Fruit fly (Drosophila melanogaster): ENCODE results near the gene CG8534.
A peak's percentile ranks its signal among the peaks of the same experiment; 100 is the strongest.

CG8534 gene

dm6 chr3R:9767620-9768592, 44.6 kb upstream of the CG8534 start, which contains the start of gene Naa80 (continued):
- no peak for TF ChIP-seq z (GFP tag; IDR thresholded peaks at IDR 0.05)
- TF ChIP-seq Oli (tag; optimal IDR thresholded peaks at IDR 0.05), result no peak
- no peak for TF ChIP-seq ab (GFP tag; optimal IDR thresholded peaks at IDR 0.05)
- no peak for TF ChIP-seq sima (GFP tag; optimal IDR thresholded peaks at IDR 0.05)
- peak; percentile 36 for TF ChIP-seq CG12104 (GFP tag; optimal IDR thresholded peaks at IDR 0.05)
- peak; percentile 82 for TF ChIP-seq ERR (GFP tag; optimal IDR thresholded peaks at IDR 0.05)
- peak; percentile 87 for TF ChIP-seq Ets97D (GFP tag; optimal IDR thresholded peaks at IDR 0.05)
- peak; percentile 37 for TF ChIP-seq CTCF (GFP tag; optimal IDR thresholded peaks at IDR 0.05)
- peak; percentile 44 for TF ChIP-seq az2 (GFP tag; optimal IDR thresholded peaks at IDR 0.05)
- TF ChIP-seq CG17186 (GFP tag; optimal IDR thresholded peaks at IDR 0.05), result peak; percentile 64
- TF ChIP-seq Hr3 (GFP tag; optimal IDR thresholded peaks at IDR 0.05), result peak; percentile 54
- peak; percentile 49 for TF ChIP-seq exex (tag; optimal IDR thresholded peaks at IDR 0.05)
- peak; percentile 53 for TF ChIP-seq grau (tag; optimal IDR thresholded peaks at IDR 0.05)
- peak; percentile 48 for TF ChIP-seq pb (GFP tag; optimal IDR thresholded peaks at IDR 0.05)
- TF ChIP-seq onecut (GFP tag; IDR thresholded peaks at IDR 0.05), result peak; percentile 41; the same call in 1 of the 2 replicates
- no peak for TF ChIP-seq hbn (GFP tag; IDR thresholded peaks at IDR 0.05; ENCODE audit: partially characterized antibody)
- TF ChIP-seq CG32767 (GFP tag; IDR thresholded peaks at IDR 0.05), result 0 out of 2 replicates have a peak, but pooled peaks have one; percentile 25
- TF ChIP-seq HLH54F (GFP tag; optimal IDR thresholded peaks at IDR 0.05), result peak; percentile 83
- TF ChIP-seq tgo (GFP tag; IDR thresholded peaks at IDR 0.05), result peak; percentile 18; the same call in 1 of the 3 replicates
- no peak for TF ChIP-seq Sox102F (GFP tag; optimal IDR thresholded peaks at IDR 0.05)
- TF ChIP-seq CG2202 (tag; optimal IDR thresholded peaks at IDR 0.05), result no peak
- 0 out of 4 replicates have a peak, but pooled peaks have one; percentile 22 for TF ChIP-seq chinmo (GFP tag; IDR thresholded peaks at IDR 0.05; ENCODE audit: partially characterized antibody)
- peak; percentile 31 for TF ChIP-seq CG12299 (tag; optimal IDR thresholded peaks at IDR 0.05)
- TF ChIP-seq cwo (GFP tag; optimal IDR thresholded peaks at IDR 0.05), result peak; percentile 25
- 0 out of 4 replicates have a peak, but pooled peaks have one; percentile 39 for TF ChIP-seq Dll (GFP tag; IDR thresholded peaks at IDR 0.05; ENCODE audit: partially characterized antibody)
- peak; percentile 21 for TF ChIP-seq CG10979 (tag; optimal IDR thresholded peaks at IDR 0.05)
- no peak for TF ChIP-seq CG2129 (GFP tag; IDR thresholded peaks at IDR 0.05; ENCODE audit: partially characterized antibody)
- TF ChIP-seq pan (optimal IDR thresholded peaks at IDR 0.05), result no peak
- TF ChIP-seq pan (GFP tag; optimal IDR thresholded peaks at IDR 0.05 in 1 of 2, IDR thresholded peaks at IDR 0.05 in 1 of 2), result peak in 1 of 2 experiments; percentile 54
- peak; percentile 60 for TF ChIP-seq CG8924 (tag; optimal IDR thresholded peaks at IDR 0.05)
- no peak for TF ChIP-seq klu (GFP tag; IDR thresholded peaks at IDR 0.05)
- TF ChIP-seq CG2712 (tag; optimal IDR thresholded peaks at IDR 0.05), result peak; percentile 35
- TF ChIP-seq Mad (GFP tag; optimal IDR thresholded peaks at IDR 0.05), result peak; percentile 69
- no peak for TF ChIP-seq zen2 (GFP tag; IDR thresholded peaks at IDR 0.05; ENCODE audit: partially characterized antibody)
- peak; percentile 9 for TF ChIP-seq Tbp (GFP tag; optimal IDR thresholded peaks at IDR 0.05)
- peak; percentile 54 for TF ChIP-seq CG7839 (tag; optimal IDR thresholded peaks at IDR 0.05)
- no peak for TF ChIP-seq Neu2 (GFP tag; optimal IDR thresholded peaks at IDR 0.05; ENCODE audit: borderline replicate concordance)
- no peak for TF ChIP-seq Trl (optimal IDR thresholded peaks at IDR 0.05)
- peak; percentile 83 for TF ChIP-seq Trl (GFP tag; optimal IDR thresholded peaks at IDR 0.05)
- TF ChIP-seq ac (GFP tag; optimal IDR thresholded peaks at IDR 0.05), result no peak
- TF ChIP-seq en (GFP tag; optimal IDR thresholded peaks at IDR 0.05), result no peak
- peak; percentile 48; the same call in 1 of the 2 replicates for TF ChIP-seq CG1024 (GFP tag; IDR thresholded peaks at IDR 0.05)
- TF ChIP-seq Aef1 (GFP tag; IDR thresholded peaks at IDR 0.05), result peak; percentile 37; the same call in 1 of the 3 replicates
- TF ChIP-seq CG4854 (GFP tag; optimal IDR thresholded peaks at IDR 0.05), result peak; percentile 27
- no peak for TF ChIP-seq CG6683 (GFP tag; optimal IDR thresholded peaks at IDR 0.05)
- peak; percentile 82 for TF ChIP-seq NfI (GFP tag; optimal IDR thresholded peaks at IDR 0.05)
- TF ChIP-seq CG6272 (GFP tag; IDR thresholded peaks at IDR 0.05), result no peak
- no peak for TF ChIP-seq CG15073 (GFP tag; optimal IDR thresholded peaks at IDR 0.05)
- TF ChIP-seq CG6689 (GFP tag; IDR thresholded peaks at IDR 0.05), result no peak

Measured in whole organism, embryonic.